Comparison of ENCODE assay signal across 6 worm cellular contexts in the genomic region with DNA sequence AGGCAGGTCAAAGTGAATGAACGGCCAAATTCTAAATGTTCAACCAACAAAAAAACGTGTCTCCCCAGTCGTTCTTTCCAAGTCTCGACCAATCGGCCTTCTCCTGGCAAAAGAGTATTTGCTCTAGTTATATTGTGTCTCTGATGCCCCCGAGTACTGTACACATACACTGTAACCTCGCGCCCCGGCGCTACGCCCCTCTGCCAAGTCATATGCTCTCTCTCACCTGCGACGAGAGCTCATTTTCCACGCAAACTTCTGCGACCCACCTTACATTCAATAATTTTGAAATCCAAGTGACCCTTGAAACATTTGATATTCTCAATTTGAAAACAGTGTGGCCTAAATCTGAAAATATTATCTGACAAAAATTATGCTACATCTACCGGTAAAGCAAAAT.
TF ChIP-seq lines count a peak whose summit lies in the region.

No protein-coding gene starts in this region.

TF ChIP-seq in whole organism, L1 larva, 84 proteins besides CTCF, POLR2A, EP300 and RAD21 (continues in another document):
- peak; percentile 19 for TF ChIP-seq nhr-20 (tag; optimal IDR thresholded peaks at IDR 0.05; lab: Kevin White, UChicago)
- TF ChIP-seq sox-4 (tag; optimal IDR thresholded peaks at IDR 0.05; lab: Kevin White, UChicago), result no peak
- peak in 1 of 2 experiments; percentile 15 for TF ChIP-seq lsy-2 (tag; optimal IDR thresholded peaks at IDR 0.05; lab: Kevin White, UChicago)
- no peak for TF ChIP-seq hpl-2 (GFP tag; optimal IDR thresholded peaks at IDR 0.05; lab: Kevin White, UChicago)
- no peak for TF ChIP-seq ceh-88 (GFP tag; IDR thresholded peaks at IDR 0.05; lab: Robert Waterston, UW)
- TF ChIP-seq xbp-1 (tag; optimal IDR thresholded peaks at IDR 0.05; lab: Kevin White, UChicago), result no peak
- TF ChIP-seq egl-27 (tag; optimal IDR thresholded peaks at IDR 0.05; lab: Kevin White, UChicago), result no peak
- TF ChIP-seq zip-4 (GFP tag; optimal IDR thresholded peaks at IDR 0.05; lab: Kevin White, UChicago), result no peak
- TF ChIP-seq hlh-4 (tag; optimal IDR thresholded peaks at IDR 0.05; lab: Kevin White, UChicago), result no peak
- no peak for TF ChIP-seq elt-2 (tag; optimal IDR thresholded peaks at IDR 0.05; lab: Kevin White, UChicago)
- TF ChIP-seq lin-39 (tag; optimal IDR thresholded peaks at IDR 0.05; lab: Kevin White, UChicago), result no peak
- no peak for TF ChIP-seq efl-3 (GFP tag; optimal IDR thresholded peaks at IDR 0.05; lab: Kevin White, UChicago)
- TF ChIP-seq aly-2 (tag; optimal IDR thresholded peaks at IDR 0.05; lab: Kevin White, UChicago), result no peak
- TF ChIP-seq nhr-77 (tag; optimal IDR thresholded peaks at IDR 0.05; lab: Kevin White, UChicago), result peak; percentile 12
- TF ChIP-seq lin-14 (GFP tag; optimal IDR thresholded peaks at IDR 0.05; lab: Kevin White, UChicago), result peak; percentile 23

TF ChIP-seq in whole organism, L2 larva, 48 proteins besides CTCF, POLR2A, EP300 and RAD21:
- no peak for TF ChIP-seq dmd-4 (tag; optimal IDR thresholded peaks at IDR 0.05; lab: Kevin White, UChicago)
- no peak for TF ChIP-seq nhr-237 (tag; optimal IDR thresholded peaks at IDR 0.05; lab: Kevin White, UChicago)
- no peak for TF ChIP-seq nhr-77 (tag; optimal IDR thresholded peaks at IDR 0.05; lab: Kevin White, UChicago)
- no peak for TF ChIP-seq elt-3 (tag; optimal IDR thresholded peaks at IDR 0.05; lab: Kevin White, UChicago)
- no peak for TF ChIP-seq ceh-16 (tag; optimal IDR thresholded peaks at IDR 0.05; lab: Kevin White, UChicago)
- TF ChIP-seq F13H6.1 (tag; optimal IDR thresholded peaks at IDR 0.05; lab: Kevin White, UChicago), result peak; percentile 83
- TF ChIP-seq ama-1 (optimal IDR thresholded peaks at IDR 0.05; lab: Kevin White, UChicago), result no peak
- TF ChIP-seq nhr-6 (tag; optimal IDR thresholded peaks at IDR 0.05; lab: Kevin White, UChicago), result no peak
- TF ChIP-seq skn-1 (tag; optimal IDR thresholded peaks at IDR 0.05; lab: Kevin White, UChicago), result no peak
- TF ChIP-seq unc-39 (tag; optimal IDR thresholded peaks at IDR 0.05; lab: Kevin White, UChicago), result no peak
- no peak for TF ChIP-seq R02D3.7 (tag; optimal IDR thresholded peaks at IDR 0.05; lab: Kevin White, UChicago)
- peak; percentile 14 for TF ChIP-seq nhr-129 (tag; optimal IDR thresholded peaks at IDR 0.05; lab: Kevin White, UChicago)
- no peak for TF ChIP-seq lin-11 (tag; optimal IDR thresholded peaks at IDR 0.05; lab: Kevin White, UChicago)
- no peak for TF ChIP-seq nhr-25 (tag; optimal IDR thresholded peaks at IDR 0.05; lab: Kevin White, UChicago)
- no peak for TF ChIP-seq mdl-1 (tag; optimal IDR thresholded peaks at IDR 0.05; lab: Kevin White, UChicago)

TF ChIP-seq in whole organism, L3 larva, 47 proteins besides CTCF, POLR2A, EP300 and RAD21:
- no peak for TF ChIP-seq R02D3.7 (tag; optimal IDR thresholded peaks at IDR 0.05; lab: Kevin White, UChicago)
- peak; percentile 74 for TF ChIP-seq pha-4 (tag; optimal IDR thresholded peaks at IDR 0.05; lab: Kevin White, UChicago)

TF ChIP-seq in whole organism, L4 larva, 104 proteins besides CTCF, POLR2A, EP300 and RAD21:
- TF ChIP-seq F26F4.8 (GFP tag; conservative IDR thresholded peaks at IDR 0.05; lab: Robert Waterston, UW) (no peak), lin-29 (GFP tag; IDR thresholded peaks at IDR 0.05; lab: Robert Waterston, UW) (0 out of 2 replicates have a peak, but pooled peaks have one; percentile 50), lsy-2 (tag; optimal IDR thresholded peaks at IDR 0.05; lab: Kevin White, UChicago) (no peak), hlh-30 (tag; optimal IDR thresholded peaks at IDR 0.05; lab: Kevin White, UChicago; ENCODE audit: insufficient read depth) (peak; percentile 45), mes-2 (tag; optimal IDR thresholded peaks at IDR 0.05; lab: Kevin White, UChicago; ENCODE audit: poor library complexity, severe bottlenecking) (peak; percentile 5), pqm-1 (tag; optimal IDR thresholded peaks at IDR 0.05; lab: Kevin White, UChicago) (no peak), aha-1 (tag; lab: Kevin White, UChicago) (peak; percentile 93), mdt-29 (GFP tag; IDR thresholded peaks at IDR 0.05; lab: Robert Waterston, UW) (no peak), ceh-28 (tag; optimal IDR thresholded peaks at IDR 0.05; lab: Kevin White, UChicago) (no peak), nhr-28 (tag; optimal IDR thresholded peaks at IDR 0.05; lab: Kevin White, UChicago) (peak; percentile 23), nhr-6 (tag; optimal IDR thresholded peaks at IDR 0.05; lab: Kevin White, UChicago) (no peak), nhr-41 (GFP tag; IDR thresholded peaks at IDR 0.05; lab: Robert Waterston, UW) (0 out of 2 replicates have a peak, but pooled peaks have one; percentile 45), tag-97 (GFP tag; IDR thresholded peaks at IDR 0.05; lab: Robert Waterston, UW) (no peak), pha-4 (GFP tag; IDR thresholded peaks at IDR 0.05; lab: Robert Waterston, UW) (no peak), pha-4 (tag; optimal IDR thresholded peaks at IDR 0.05; lab: Kevin White, UChicago) (peak; percentile 18)

TF ChIP-seq in whole organism, late embryonic, 69 proteins besides CTCF, POLR2A, EP300 and RAD21:
- peak; percentile 53 for TF ChIP-seq F13H6.1 (tag; optimal IDR thresholded peaks at IDR 0.05; lab: Kevin White, UChicago)
- TF ChIP-seq ceh-22 (tag; optimal IDR thresholded peaks at IDR 0.05; lab: Kevin White, UChicago), result no peak

TF ChIP-seq in whole organism, young adult, 124 proteins besides CTCF, POLR2A, EP300 and RAD21:
- peak; percentile 3 for TF ChIP-seq pha-4 (tag; optimal IDR thresholded peaks at IDR 0.05; lab: Kevin White, UChicago)
- no peak for TF ChIP-seq attf-3 (GFP tag; conservative IDR thresholded peaks at IDR 0.05; lab: Robert Waterston, UW)
- peak; percentile 29; the same call in 1 of the 2 replicates for TF ChIP-seq zfh-2 (GFP tag; conservative IDR thresholded peaks at IDR 0.05; lab: Robert Waterston, UW)
